Fruit fly (Drosophila melanogaster) whole organism, embryonic: ENCODE results near the gene Eip75B.
A peak's percentile ranks its signal among the peaks of the same experiment; 100 is the strongest.

ENCODE experiments used
- B-H1 ChIP-seq: fragments of 200-800 bp; sonication (Bioruptor generic); IDR thresholded peaks from 3 replicates; pipeline ENCODE4 v1.3.6; 2022; ENCODE audit warnings: missing biosample characterization, missing genetic modification characterization
- BtbVII ChIP-seq: fragments of 200-800 bp; sonication (Bioruptor generic); optimal IDR thresholded peaks from 3 replicates; lab custom pipeline; 2017; ENCODE audit warnings: missing biosample characterization, mild to moderate bottlenecking, missing genetic modification characterization
- CG10321 ChIP-seq: fragments of 200-800 bp; sonication (Bioruptor generic); IDR thresholded peaks from 2 replicates; pipeline ENCODE4 v1.3.6; 2022; ENCODE audit warnings: missing biosample characterization, missing genetic modification characterization
- CG12104 ChIP-seq: fragments of 200-800 bp; sonication (Bioruptor generic); optimal IDR thresholded peaks from 3 replicates; lab custom pipeline; 2016; ENCODE audit warnings: missing biosample characterization, missing genetic modification characterization
- CG12391 ChIP-seq: fragments of 200-800 bp; sonication (Bioruptor generic); optimal IDR thresholded peaks from 3 replicates; lab custom pipeline; 2018; ENCODE audit warnings: missing biosample characterization, mild to moderate bottlenecking, missing genetic modification characterization, moderate library complexity
- CG13624 ChIP-seq: fragments of 200-800 bp; sonication (Bioruptor generic); optimal IDR thresholded peaks from 2 replicates; lab custom pipeline; 2016; ENCODE audit warnings: missing biosample characterization, missing genetic modification characterization
- CG13894 ChIP-seq: fragments of 200-800 bp; sonication (Bioruptor generic); optimal IDR thresholded peaks from 3 replicates; lab custom pipeline; 2018; ENCODE audit warnings: missing biosample characterization, mild to moderate bottlenecking, missing genetic modification characterization, moderate library complexity
- CG15073 ChIP-seq: fragments of 200-800 bp; sonication (Bioruptor generic); optimal IDR thresholded peaks from 2 replicates; lab custom pipeline; 2016; ENCODE audit warnings: missing biosample characterization, missing genetic modification characterization
- CG17385 ChIP-seq: fragments of 200-800 bp; sonication (Bioruptor generic); optimal IDR thresholded peaks from 3 replicates; lab custom pipeline; 2018; ENCODE audit warnings: missing biosample characterization, mild to moderate bottlenecking, missing genetic modification characterization
- CG1792 ChIP-seq: fragments of 200-800 bp; sonication (Bioruptor generic); optimal IDR thresholded peaks from 2 replicates; lab custom pipeline; 2016; ENCODE audit warnings: missing biosample characterization, missing genetic modification characterization
- CG18619 ChIP-seq: fragments of 200-800 bp; sonication (Bioruptor generic); optimal IDR thresholded peaks from 3 replicates; lab custom pipeline; 2017; ENCODE audit warnings: missing biosample characterization, mild to moderate bottlenecking, missing genetic modification characterization
- CG2120 ChIP-seq: fragments of 200-800 bp; sonication (Bioruptor generic); optimal IDR thresholded peaks from 3 replicates; lab custom pipeline; 2016; ENCODE audit warnings: missing biosample characterization, missing genetic modification characterization
- CG2712 ChIP-seq: fragments of 200-800 bp; optimal IDR thresholded peaks from 3 replicates; lab custom pipeline; 2019; ENCODE audit warnings: missing biosample characterization, mild to moderate bottlenecking, missing genetic modification characterization, moderate library complexity
- CG3838 ChIP-seq: fragments of 200-800 bp; sonication (Bioruptor generic); optimal IDR thresholded peaks from 3 replicates; lab custom pipeline; 2016; ENCODE audit warnings: missing biosample characterization, missing genetic modification characterization
- CG4424 ChIP-seq: fragments of 200-800 bp; sonication (Bioruptor generic); optimal IDR thresholded peaks from 3 replicates; lab custom pipeline; 2016; ENCODE audit warnings: missing biosample characterization, missing genetic modification characterization
- CG5953 ChIP-seq: fragments of 200-800 bp; sonication (Bioruptor generic); IDR thresholded peaks from 2 replicates; pipeline ENCODE4 v1.3.6; 2022; ENCODE audit warnings: missing biosample characterization, missing genetic modification characterization
- CG7987 ChIP-seq: fragments of 200-800 bp; sonication (Bioruptor generic); optimal IDR thresholded peaks from 2 replicates; lab custom pipeline; 2018; ENCODE audit warnings: missing biosample characterization, mild to moderate bottlenecking, missing genetic modification characterization, moderate library complexity
- CG8765 ChIP-seq: fragments of 200-800 bp; sonication (Bioruptor generic); IDR thresholded peaks from 2 replicates; pipeline ENCODE4 v1.3.6; 2022; ENCODE audit warnings: missing biosample characterization, missing genetic modification characterization
- CG9876 ChIP-seq: fragments of 200-800 bp; sonication (Bioruptor generic); optimal IDR thresholded peaks from 2 replicates; lab custom pipeline; 2016; ENCODE audit warnings: missing biosample characterization, missing genetic modification characterization
- CrebB ChIP-seq: fragments of 200-800 bp; sonication (Bioruptor generic); optimal IDR thresholded peaks from 3 replicates; lab custom pipeline; 2018; ENCODE audit warnings: missing biosample characterization, mild to moderate bottlenecking, missing genetic modification characterization
- D19B ChIP-seq: fragments of 200-800 bp; sonication (Bioruptor generic); optimal IDR thresholded peaks from 2 replicates; lab custom pipeline; 2017; ENCODE audit warnings: missing biosample characterization, mild to moderate bottlenecking, missing genetic modification characterization
- Dfd ChIP-seq, 2 experiments: fragments of >200 bp; optimal IDR thresholded peaks; 2 replicates each; lab custom pipeline; 2017; ENCODE audit warnings: missing biosample characterization in 2 of 2, missing genetic modification characterization in 2 of 2
- Dll ChIP-seq: fragments of 200-800 bp; sonication (Bioruptor generic); IDR thresholded peaks from 4 replicates; pipeline ENCODE4 v1.3.6; 2022; ENCODE audit warnings: missing biosample characterization, missing genetic modification characterization; ENCODE audit not compliant: partially characterized antibody
- Gug ChIP-seq: fragments of 200-800 bp; sonication (Bioruptor generic); IDR thresholded peaks from 4 replicates; pipeline ENCODE4 v1.3.6; 2022; ENCODE audit warnings: missing biosample characterization, missing genetic modification characterization
- HLH3B ChIP-seq: fragments of 200-800 bp; sonication (Bioruptor generic); IDR thresholded peaks from 2 replicates; pipeline ENCODE4 v1.3.6; 2022; ENCODE audit warnings: missing biosample characterization, missing genetic modification characterization
- Hey ChIP-seq: fragments of 200-800 bp; sonication (Bioruptor generic); optimal IDR thresholded peaks from 3 replicates; lab custom pipeline; 2018; ENCODE audit warnings: missing biosample characterization, mild to moderate bottlenecking, missing genetic modification characterization
- Jarid2 ChIP-seq: fragments of 200-800 bp; sonication (Bioruptor generic); optimal IDR thresholded peaks from 3 replicates; lab custom pipeline; 2017; ENCODE audit warnings: mild to moderate bottlenecking, missing biosample characterization, missing genetic modification reagents, missing genetic modification characterization
- Kr ChIP-seq: fragments of 200-800 bp; sonication (Bioruptor generic); optimal IDR thresholded peaks from 2 replicates; lab custom pipeline; 2017; ENCODE audit warnings: missing biosample characterization, mild to moderate bottlenecking, missing genetic modification characterization
- Rx ChIP-seq: fragments of 200-800 bp; sonication (Bioruptor generic); IDR thresholded peaks from 2 replicates; pipeline ENCODE4 v1.3.6; 2022; ENCODE audit warnings: missing biosample characterization, missing genetic modification characterization
- Stat92E ChIP-seq, 3 experiments: fragments of >200 bp in 2 of 3; fragments of 200-800 bp in 1 of 3; sonication (Bioruptor generic) in 1 of 3; optimal IDR thresholded peaks; 2 replicates each; lab custom pipeline; 2017 to 2019; ENCODE audit warnings: missing biosample characterization in 3 of 3, missing genetic modification characterization in 3 of 3, mild to moderate bottlenecking in 1 of 3, moderate library complexity in 1 of 3
- abd-A ChIP-seq: fragments of 200-800 bp; sonication (Bioruptor generic); optimal IDR thresholded peaks from 3 replicates; lab custom pipeline; 2019; ENCODE audit warnings: missing biosample characterization, mild to moderate bottlenecking, missing genetic modification characterization, moderate library complexity
- amos ChIP-seq: fragments of 200-800 bp; sonication (Bioruptor generic); IDR thresholded peaks from 2 replicates; pipeline ENCODE4 v1.3.6; 2022; ENCODE audit warnings: missing biosample characterization, missing genetic modification characterization; ENCODE audit not compliant: partially characterized antibody
- crol ChIP-seq: fragments of 200-800 bp; sonication (Bioruptor generic); IDR thresholded peaks from 2 replicates; pipeline ENCODE4 v1.3.6; 2022; ENCODE audit warnings: missing biosample characterization, missing genetic modification characterization
- dysf ChIP-seq: fragments of 200-800 bp; sonication (Bioruptor generic); IDR thresholded peaks from 3 replicates; pipeline ENCODE4 v1.3.6; 2022; ENCODE audit warnings: missing biosample characterization, missing genetic modification characterization
- eyg ChIP-seq: fragments of 200-800 bp; sonication (Bioruptor generic); optimal IDR thresholded peaks from 3 replicates; lab custom pipeline; 2016; ENCODE audit warnings: missing biosample characterization, missing genetic modification characterization
- ham ChIP-seq: fragments of 200-800 bp; sonication (Bioruptor generic); IDR thresholded peaks from 2 replicates; pipeline ENCODE4 v1.3.6; 2022; ENCODE audit warnings: missing biosample characterization, missing genetic modification characterization
- jing ChIP-seq: fragments of 200-800 bp; sonication (Bioruptor generic); optimal IDR thresholded peaks from 2 replicates; lab custom pipeline; 2018; ENCODE audit warnings: missing biosample characterization, mild to moderate bottlenecking, missing genetic modification characterization
- kni ChIP-seq: fragments of 200-800 bp; sonication (Bioruptor generic); optimal IDR thresholded peaks from 3 replicates; lab custom pipeline; 2017; ENCODE audit warnings: mild to moderate bottlenecking, missing biosample characterization, missing genetic modification reagents, missing genetic modification characterization
- lilli ChIP-seq: fragments of 200-800 bp; sonication (Bioruptor generic); optimal IDR thresholded peaks from 3 replicates; lab custom pipeline; 2016; ENCODE audit warnings: missing biosample characterization, missing genetic modification characterization
- maf-S ChIP-seq: fragments of 200-800 bp; sonication (Bioruptor generic); optimal IDR thresholded peaks from 2 replicates; lab custom pipeline; 2016; ENCODE audit warnings: missing biosample characterization, missing genetic modification characterization
- onecut ChIP-seq: fragments of 200-800 bp; sonication (Bioruptor generic); IDR thresholded peaks from 2 replicates; pipeline ENCODE4 v1.3.6; 2022; ENCODE audit warnings: missing biosample characterization, missing genetic modification characterization
- pfk ChIP-seq: fragments of 200-800 bp; sonication (Bioruptor generic); optimal IDR thresholded peaks from 2 replicates; lab custom pipeline; 2018; ENCODE audit warnings: missing biosample characterization, mild to moderate bottlenecking, missing genetic modification characterization, moderate library complexity
- pnt ChIP-seq: fragments of 200-800 bp; sonication (Bioruptor generic); optimal IDR thresholded peaks from 3 replicates; lab custom pipeline; 2016; ENCODE audit warnings: missing biosample characterization, missing genetic modification characterization
- sisA ChIP-seq: fragments of 200-800 bp; sonication (Bioruptor generic); IDR thresholded peaks from 2 replicates; pipeline ENCODE4 v1.3.6; 2022; ENCODE audit warnings: missing biosample characterization, missing genetic modification characterization
- sug ChIP-seq: fragments of 200-800 bp; optimal IDR thresholded peaks from 2 replicates; lab custom pipeline; 2019; ENCODE audit warnings: missing biosample characterization, mild to moderate bottlenecking, missing genetic modification characterization, moderate library complexity
- toy ChIP-seq: fragments of 200-800 bp; sonication (Bioruptor generic); IDR thresholded peaks from 2 replicates; pipeline ENCODE4 v1.3.6; 2022; ENCODE audit warnings: missing biosample characterization, missing genetic modification characterization
- yki ChIP-seq: fragments of >200 bp; optimal IDR thresholded peaks from 3 replicates; lab custom pipeline; 2018
- zen ChIP-seq: fragments of 200-800 bp; sonication (Bioruptor generic); optimal IDR thresholded peaks from 3 replicates; lab custom pipeline; 2018; ENCODE audit warnings: missing biosample characterization, mild to moderate bottlenecking, missing genetic modification characterization, moderate library complexity

Eip75B gene

DNA sequence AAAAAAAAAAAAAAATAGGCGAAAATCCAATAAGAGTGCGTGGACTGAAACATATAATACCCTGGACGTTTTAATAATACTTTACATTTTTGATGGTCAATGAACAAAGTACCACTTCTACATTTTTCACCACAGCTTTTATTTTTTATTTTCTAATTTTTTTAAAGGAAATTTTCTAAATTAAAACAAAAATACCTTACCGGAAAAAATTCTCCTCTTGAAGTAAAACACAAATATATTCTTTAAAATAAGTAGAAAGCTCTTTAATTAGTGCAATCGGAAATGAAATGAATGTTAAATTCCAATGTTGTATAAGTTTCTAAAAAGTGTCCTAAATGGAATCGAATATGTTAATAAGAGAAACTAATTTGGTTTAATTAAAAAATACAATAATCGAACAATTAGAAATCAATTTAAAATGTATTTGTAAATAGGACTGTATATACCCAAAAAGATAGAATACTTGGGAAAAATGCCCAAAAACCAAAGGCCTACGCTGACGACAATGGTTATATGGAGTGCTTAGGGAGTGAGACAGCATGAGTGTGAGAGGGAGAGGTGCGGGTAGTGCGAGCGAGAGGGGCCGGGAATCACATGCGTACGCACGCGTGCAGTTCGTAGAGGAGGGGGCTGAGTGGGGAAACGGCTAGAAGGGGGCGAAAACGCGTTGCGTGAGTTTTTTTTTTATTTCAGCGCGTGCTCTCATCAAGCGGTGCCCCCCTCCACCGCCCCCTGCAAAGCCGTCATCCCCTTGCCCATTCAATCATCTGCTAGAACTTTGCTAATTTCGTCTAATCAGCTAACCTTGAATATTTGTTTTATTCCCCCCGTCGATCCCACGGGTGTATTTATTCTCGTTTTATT lies 115.6 kb downstream of the Eip75B start (continued):
- no peak for TF ChIP-seq maf-S
- no peak for TF ChIP-seq CG1792 (GFP tag; lab: Kevin White, UChicago)
- no peak for TF ChIP-seq CG12391 (tag; lab: Kevin White, UChicago)
- no peak for TF ChIP-seq Jarid2 (GFP tag; lab: Kevin White, UChicago)
- peak; percentile 13; the same call in 1 of the 4 replicates for TF ChIP-seq Gug (GFP tag; lab: Robert Waterston, UW)
- TF ChIP-seq Hey (tag; lab: Kevin White, UChicago) = peak; percentile 78

DNA sequence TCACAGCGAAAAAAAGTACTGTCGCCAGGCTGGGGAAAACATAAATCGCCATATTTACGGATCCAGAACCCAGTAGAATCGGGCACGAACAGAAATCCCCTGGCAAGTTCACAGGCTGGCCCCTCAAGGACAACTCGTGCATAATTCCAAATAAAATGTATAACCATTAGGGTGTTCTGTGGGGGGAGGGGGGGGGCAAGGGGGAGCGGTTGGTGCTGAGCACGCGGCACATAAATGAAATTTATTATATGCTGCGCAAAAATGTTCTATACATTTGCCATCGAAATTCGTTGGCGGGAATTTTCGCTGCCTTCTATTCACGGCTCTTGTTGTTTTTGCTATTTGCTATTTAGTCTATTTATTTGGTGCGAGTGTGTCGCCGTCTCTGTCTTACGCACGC lies 116.3 kb downstream of the Eip75B start:
- TF ChIP-seq Rx (no peak), HLH3B (no peak), zen (tag; lab: Kevin White, UChicago) (no peak), sug (peak; percentile 72), CG18619 (GFP tag; lab: Kevin White, UChicago) (no peak), CG8765 (GFP tag; lab: Robert Waterston, UW) (0 out of 2 replicates have a peak, but pooled peaks have one; percentile 12), sisA (no peak), jing (GFP tag; lab: Kevin White, UChicago) (no peak), kni (GFP tag; lab: Kevin White, UChicago) (no peak), CG4424 (GFP tag; lab: Kevin White, UChicago) (no peak), amos (GFP tag; lab: Robert Waterston, UW) (no peak; the same call in 1 of the 2 replicates), lilli (no peak), Dfd (GFP tag; optimal IDR thresholded peaks at IDR 0.05; lab: Kevin White, UChicago) (no peak), CG10321 (GFP tag; lab: Robert Waterston, UW) (peak; percentile 50; the same call in 1 of the 2 replicates), dysf (GFP tag; lab: Robert Waterston, UW) (0 out of 3 replicates have a peak, but pooled peaks have one; percentile 15), ham (GFP tag; lab: Robert Waterston, UW) (no peak), CG17385 (no peak), crol (GFP tag; lab: Robert Waterston, UW) (peak; percentile 80), BtbVII (GFP tag; lab: Kevin White, UChicago) (no peak), CG5953 (no peak), pnt (GFP tag; lab: Kevin White, UChicago) (no peak), CrebB (tag; lab: Kevin White, UChicago) (no peak), Kr (GFP tag; lab: Kevin White, UChicago) (no peak), CG2120 (GFP tag; lab: Kevin White, UChicago) (no peak), B-H1 (GFP tag; lab: Robert Waterston, UW) (no peak), CG15073 (no peak), eyg (no peak), CG13894 (peak; percentile 82), yki (lab: Kevin White, UChicago) (no peak), CG3838 (GFP tag; lab: Kevin White, UChicago) (no peak), abd-A (tag; lab: Kevin White, UChicago) (peak; percentile 95), Stat92E (GFP tag; optimal IDR thresholded peaks at IDR 0.05; lab: Kevin White, UChicago) (no peak), CG9876 (GFP tag; lab: Kevin White, UChicago) (no peak), CG13624 (GFP tag; lab: Kevin White, UChicago) (no peak), Dll (GFP tag; lab: Robert Waterston, UW) (no peak), pfk (no peak), CG7987 (peak; percentile 70), CG12104 (no peak), CG2712 (tag; lab: Kevin White, UChicago) (no peak), toy (GFP tag; lab: Robert Waterston, UW) (0 out of 2 replicates have a peak, but pooled peaks have one; percentile 24), D19B (no peak), onecut (no peak)
